Fruit fly (Drosophila melanogaster): Measurements from ENCODE around the gene Sgs8.

Sgs8 gene

DNA sequence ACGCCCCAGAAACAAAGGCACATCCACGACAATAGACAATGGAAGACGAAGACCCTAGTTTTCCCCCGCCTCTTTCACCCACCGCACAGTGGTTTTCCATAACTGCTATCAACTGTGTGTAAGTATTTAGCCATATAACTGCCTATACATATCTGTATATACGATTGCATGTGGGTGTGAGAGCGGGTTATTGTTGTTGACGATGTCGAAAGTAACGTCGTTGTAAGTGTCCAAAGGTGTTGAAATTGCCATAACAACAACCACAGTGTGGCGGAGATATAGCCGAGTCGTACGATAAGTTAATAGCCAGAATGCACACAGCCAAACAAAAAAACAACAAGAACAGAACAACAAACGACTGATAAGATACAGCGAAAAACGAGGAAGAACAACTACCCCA lies 22.1 kb upstream of the Sgs8 start:
- TF ChIP-seq Sin3A (optimal IDR thresholded peaks at IDR 0.05) (no peak), h (optimal IDR thresholded peaks at IDR 0.05) (no peak), insv (optimal IDR thresholded peaks at IDR 0.05) (no peak), ttk (optimal IDR thresholded peaks at IDR 0.05) (no peak), Myc (optimal IDR thresholded peaks at IDR 0.05) (no peak), psq (optimal IDR thresholded peaks at IDR 0.05) (no peak)

- TF ChIP-seq Myc (optimal IDR thresholded peaks at IDR 0.05) (no peak), h (optimal IDR thresholded peaks at IDR 0.05) (no peak), psq (optimal IDR thresholded peaks at IDR 0.05) (no peak), Sin3A (optimal IDR thresholded peaks at IDR 0.05) (no peak), insv (optimal IDR thresholded peaks at IDR 0.05) (no peak), ttk (optimal IDR thresholded peaks at IDR 0.05) (no peak)
These were observed 21.2 kb upstream of the Sgs8 start for dm6 chr3L:11530370-11530769.

DNA sequence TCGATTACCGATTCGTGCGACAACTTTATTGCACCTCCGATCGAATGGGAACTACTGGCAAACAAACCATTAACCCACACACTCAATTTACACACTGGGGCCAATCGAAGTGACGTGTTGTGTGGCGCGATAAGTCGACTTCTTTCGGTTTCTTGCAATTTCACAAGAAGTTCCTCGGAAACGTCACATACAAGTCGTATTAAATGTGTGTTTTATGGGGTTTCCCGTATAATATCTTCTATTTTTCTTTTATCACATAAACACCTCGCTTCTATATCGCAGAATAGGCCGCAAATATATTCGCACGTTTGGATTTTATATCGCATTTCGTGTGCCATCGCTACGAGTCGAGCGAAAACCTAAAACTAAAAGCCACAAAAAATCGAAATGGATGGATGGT lies 20.5 kb upstream of the Sgs8 start:
- TF ChIP-seq Myc (optimal IDR thresholded peaks at IDR 0.05): no peak
- TF ChIP-seq Sin3A (optimal IDR thresholded peaks at IDR 0.05): no peak
- TF ChIP-seq h (optimal IDR thresholded peaks at IDR 0.05): no peak
- no peak for TF ChIP-seq psq (optimal IDR thresholded peaks at IDR 0.05)
- no peak for TF ChIP-seq ttk (optimal IDR thresholded peaks at IDR 0.05)
- TF ChIP-seq insv (optimal IDR thresholded peaks at IDR 0.05): no peak

DNA sequence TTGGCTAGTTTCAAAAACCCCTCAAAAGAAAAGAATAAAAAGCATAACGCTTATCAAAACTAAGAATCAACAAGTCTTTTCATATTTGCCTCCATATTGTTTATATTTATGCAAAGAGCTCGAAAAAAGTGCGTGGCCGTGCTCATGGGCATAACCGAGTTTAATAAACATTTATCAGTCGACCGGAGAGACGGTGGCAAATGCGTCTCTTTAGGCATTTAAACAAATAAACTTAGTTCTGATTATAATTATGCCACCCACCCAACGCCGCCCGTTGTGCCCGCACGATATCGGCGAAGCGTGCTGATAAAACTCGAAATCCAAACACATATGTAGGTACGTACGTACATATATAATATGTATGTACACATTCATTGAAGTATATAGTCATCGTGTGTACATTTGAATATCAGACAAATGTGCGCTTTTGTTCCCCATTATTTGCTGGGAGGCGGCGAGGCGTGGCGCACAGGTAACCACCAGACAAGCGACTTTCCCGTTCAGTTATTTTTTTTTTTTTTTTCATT lies 19.3 kb upstream of the Sgs8 start:
- TF ChIP-seq Myc (optimal IDR thresholded peaks at IDR 0.05) (no peak), insv (optimal IDR thresholded peaks at IDR 0.05) (no peak), Sin3A (optimal IDR thresholded peaks at IDR 0.05) (no peak), psq (optimal IDR thresholded peaks at IDR 0.05) (no peak), h (optimal IDR thresholded peaks at IDR 0.05) (no peak), ttk (optimal IDR thresholded peaks at IDR 0.05) (no peak)

DNA sequence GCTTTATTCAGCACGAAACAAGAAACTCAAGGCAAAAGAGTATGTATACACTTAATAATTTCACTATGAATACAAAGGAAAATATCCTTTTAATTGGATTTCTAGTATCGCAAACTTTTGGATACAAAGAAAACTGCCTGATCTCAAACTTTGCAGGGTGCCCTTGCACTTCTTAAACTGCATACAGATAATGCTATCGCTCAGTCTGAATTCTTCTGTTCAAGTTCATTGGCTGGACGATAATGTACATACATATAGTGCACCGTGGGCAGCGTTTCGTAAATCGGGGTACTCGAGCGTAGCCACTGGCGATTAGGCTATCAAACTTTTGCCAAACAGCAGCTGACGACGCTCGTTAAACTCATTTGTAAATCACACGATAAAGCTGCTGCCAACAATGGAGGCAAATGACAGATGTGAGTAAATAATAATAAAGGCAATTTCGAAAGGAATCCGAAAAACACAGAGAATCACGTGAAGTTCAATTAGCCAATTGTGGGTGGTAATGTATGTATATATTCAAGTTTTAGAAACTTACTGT lies 17.5 kb upstream of the Sgs8 start:
- no peak for TF ChIP-seq insv (optimal IDR thresholded peaks at IDR 0.05)
- TF ChIP-seq ttk (optimal IDR thresholded peaks at IDR 0.05): no peak
- TF ChIP-seq h (optimal IDR thresholded peaks at IDR 0.05): no peak
- TF ChIP-seq Myc (optimal IDR thresholded peaks at IDR 0.05): no peak

- TF ChIP-seq ttk (optimal IDR thresholded peaks at IDR 0.05) (no peak), insv (optimal IDR thresholded peaks at IDR 0.05) (no peak), Myc (optimal IDR thresholded peaks at IDR 0.05) (no peak), Sin3A (optimal IDR thresholded peaks at IDR 0.05) (no peak), psq (optimal IDR thresholded peaks at IDR 0.05) (no peak), h (optimal IDR thresholded peaks at IDR 0.05) (no peak)
These were observed 16.6 kb upstream of the Sgs8 start for dm6 chr3L:11525765-11526164.

dm6 chr3L:11523286-11523685 lies 14.1 kb upstream of the Sgs8 start:
- no peak for TF ChIP-seq Sin3A (optimal IDR thresholded peaks at IDR 0.05)
- TF ChIP-seq insv (optimal IDR thresholded peaks at IDR 0.05): no peak
- no peak for TF ChIP-seq psq (optimal IDR thresholded peaks at IDR 0.05)
- TF ChIP-seq h (optimal IDR thresholded peaks at IDR 0.05): no peak
- no peak for TF ChIP-seq Myc (optimal IDR thresholded peaks at IDR 0.05)
- no peak for TF ChIP-seq ttk (optimal IDR thresholded peaks at IDR 0.05)

dm6 chr3L:11522613-11523012 lies 13.4 kb upstream of the Sgs8 start, which contains the start of the genes CG11714 and Fuca:
CG11714 (minus strand) TSS chr3L:11522713.
Fuca (minus strand) TSS chr3L:11522713.
- TF ChIP-seq ttk (optimal IDR thresholded peaks at IDR 0.05) (no peak), Myc (optimal IDR thresholded peaks at IDR 0.05) (no peak), Sin3A (optimal IDR thresholded peaks at IDR 0.05) (no peak), insv (optimal IDR thresholded peaks at IDR 0.05) (no peak), psq (optimal IDR thresholded peaks at IDR 0.05) (no peak), h (optimal IDR thresholded peaks at IDR 0.05) (no peak)

DNA sequence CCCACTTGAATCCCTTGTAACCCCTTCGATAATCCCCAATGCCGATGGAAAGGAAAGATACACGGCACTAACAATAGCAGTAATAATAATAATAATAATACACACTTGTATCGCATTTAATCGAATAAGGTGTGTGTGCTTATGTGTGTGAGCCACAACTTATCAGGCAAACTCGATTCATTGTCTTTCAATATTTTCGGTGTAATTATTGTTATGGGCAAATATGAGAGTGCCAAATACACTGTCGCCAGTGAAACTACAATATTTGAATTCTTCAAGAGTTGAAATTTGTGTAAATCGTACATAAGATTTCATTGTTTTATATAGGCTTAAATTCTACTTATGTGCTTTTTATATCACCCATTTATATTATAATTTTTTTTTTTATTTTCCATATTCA lies 7.0 kb upstream of the Sgs8 start:
- TF ChIP-seq Myc (optimal IDR thresholded peaks at IDR 0.05): no peak

- TF ChIP-seq h (optimal IDR thresholded peaks at IDR 0.05): no peak
- TF ChIP-seq Myc (optimal IDR thresholded peaks at IDR 0.05): no peak
- no peak for TF ChIP-seq ttk (optimal IDR thresholded peaks at IDR 0.05)
- no peak for TF ChIP-seq psq (optimal IDR thresholded peaks at IDR 0.05)
- TF ChIP-seq insv (optimal IDR thresholded peaks at IDR 0.05): no peak
- no peak for TF ChIP-seq Sin3A (optimal IDR thresholded peaks at IDR 0.05)
These were observed 6.3 kb upstream of the Sgs8 start for dm6 chr3L:11515349-11516079.

DNA sequence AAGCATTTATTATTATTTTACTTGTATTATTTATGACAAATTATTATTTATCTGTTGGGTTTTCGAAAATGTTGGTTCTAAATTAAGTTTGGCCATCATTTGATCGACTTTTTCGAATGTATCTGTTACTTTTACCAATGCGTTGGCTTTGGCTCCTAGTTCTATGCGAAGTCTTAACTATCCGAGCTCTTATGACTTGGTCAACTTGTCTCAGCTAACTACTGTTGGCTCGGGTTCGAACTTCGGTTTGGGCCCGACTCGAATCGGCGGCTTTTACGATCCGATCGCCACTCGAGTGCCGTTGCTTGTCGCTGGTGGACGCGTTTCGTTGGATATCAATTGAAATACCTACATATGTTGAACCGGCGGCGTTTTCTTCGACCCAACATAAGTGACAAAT lies 4.2 kb upstream of the Sgs8 start, which contains the start of gene CG7512:
Gene CG7512, plus strand, starts transcription at position 301 of the 400 bp plus-strand sequence.
- no peak for TF ChIP-seq ttk (optimal IDR thresholded peaks at IDR 0.05)
- TF ChIP-seq Sin3A (optimal IDR thresholded peaks at IDR 0.05): no peak
- TF ChIP-seq insv (optimal IDR thresholded peaks at IDR 0.05): no peak
- TF ChIP-seq Myc (optimal IDR thresholded peaks at IDR 0.05): no peak
- no peak for TF ChIP-seq psq (optimal IDR thresholded peaks at IDR 0.05)
- TF ChIP-seq h (optimal IDR thresholded peaks at IDR 0.05): no peak

- TF ChIP-seq psq (optimal IDR thresholded peaks at IDR 0.05) (no peak), Sin3A (optimal IDR thresholded peaks at IDR 0.05) (no peak), Myc (optimal IDR thresholded peaks at IDR 0.05) (no peak), ttk (optimal IDR thresholded peaks at IDR 0.05) (no peak), insv (optimal IDR thresholded peaks at IDR 0.05) (no peak), h (optimal IDR thresholded peaks at IDR 0.05) (no peak)
These were observed 2.7 kb upstream of the Sgs8 start, which contains the start of gene Sgs3 for dm6 chr3L:11511921-11512320. Sgs3 (plus strand) TSS chr3L:11512221.
